Worm (Caenorhabditis elegans) whole organism, late embryonic: ENCODE results near the gene srx-63.

Experiments
- C08G9.2 ChIP-seq: sonication (generic microtip); optimal IDR thresholded peaks from 2 replicates; lab custom pipeline; 2016; ENCODE audit warnings: mild to moderate bottlenecking, missing genetic modification characterization, moderate library complexity, missing compliant biosample characterization
- ama-1 ChIP-seq: fragments of 150-350 bp; optimal IDR thresholded peaks from 2 replicates; lab custom pipeline; 2014
- hlh-6 ChIP-seq: sonication (generic microtip); optimal IDR thresholded peaks from 2 replicates; lab custom pipeline; 2016; ENCODE audit warnings: missing genotype, missing genetic modification characterization, missing compliant biosample characterization
- nfya-1 ChIP-seq: sonication (generic microtip); optimal IDR thresholded peaks from 2 replicates; lab custom pipeline; 2017; ENCODE audit warnings: missing genetic modification characterization, mild to moderate bottlenecking, missing compliant biosample characterization, antibody characterized with exemption, moderate library complexity
- nhr-11 ChIP-seq: fragments of 150-350 bp; optimal IDR thresholded peaks from 2 replicates; lab custom pipeline; 2014; ENCODE audit warnings: missing biosample characterization, missing genetic modification characterization
- pqm-1 ChIP-seq: sonication (generic microtip); optimal IDR thresholded peaks from 2 replicates; lab custom pipeline; 2016; ENCODE audit warnings: missing genetic modification characterization, missing compliant biosample characterization
- sdc-2 ChIP-seq: sonication (generic microtip); optimal IDR thresholded peaks from 2 replicates; lab custom pipeline; 2016; ENCODE audit warnings: missing genotype, missing genetic modification characterization, missing compliant biosample characterization
- tbx-2 ChIP-seq: sonication (generic microtip); optimal IDR thresholded peaks from 2 replicates; lab custom pipeline; 2016; ENCODE audit warnings: missing genetic modification characterization, missing compliant biosample characterization
- unc-86 ChIP-seq: sonication (generic microtip); optimal IDR thresholded peaks from 2 replicates; lab custom pipeline; 2016; ENCODE audit warnings: missing genetic modification characterization, missing compliant biosample characterization

DNA sequence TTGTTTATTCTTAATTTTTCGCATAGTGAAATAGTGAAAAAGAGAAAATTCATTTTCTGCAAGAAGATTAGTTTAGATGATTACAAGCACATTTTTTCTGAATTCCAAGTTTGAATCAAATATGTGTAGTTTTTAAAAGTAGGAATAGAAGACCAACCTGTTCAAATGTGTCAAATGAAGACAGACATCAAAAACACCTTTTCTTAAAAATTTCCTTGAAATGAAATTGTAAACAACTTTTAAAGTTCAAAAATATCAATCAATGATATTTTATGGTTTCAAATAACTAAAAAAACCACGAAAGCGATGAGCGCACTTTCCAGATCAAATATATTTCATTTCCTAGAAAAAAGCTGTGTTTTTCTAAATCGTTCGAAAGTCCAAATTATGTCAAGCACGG is 50.3 kb downstream of the srx-63 start, which contains the start of gene nlp-30:
- TF ChIP-seq nfya-1 (no peak), C08G9.2 (tag; lab: Kevin White, UChicago) (no peak), hlh-6 (tag; lab: Kevin White, UChicago) (no peak), sdc-2 (tag; lab: Kevin White, UChicago) (no peak), tbx-2 (no peak), unc-86 (tag; lab: Kevin White, UChicago) (no peak), nhr-11 (tag; lab: Kevin White, UChicago) (no peak), ama-1 (lab: Kevin White, UChicago) (no peak), pqm-1 (no peak)
